Worm (Caenorhabditis elegans) whole organism, L2 larva: ENCODE data around the gene yars-2.

Experiments
- aly-2 ChIP-seq: fragments of 150-350 bp; optimal IDR thresholded peaks from 2 replicates; lab custom pipeline; 2014; ENCODE audit warnings: missing biosample characterization, missing genetic modification characterization
- ama-1 ChIP-seq: fragments of 150-350 bp; optimal IDR thresholded peaks from 2 replicates; lab custom pipeline; 2018; ENCODE audit warnings: inconsistent platforms
- elt-3 ChIP-seq: sonication (generic microtip); optimal IDR thresholded peaks from 2 replicates; lab custom pipeline; 2017; ENCODE audit warnings: missing biosample characterization, missing genetic modification characterization
- nhr-11 ChIP-seq: fragments of 150-350 bp; optimal IDR thresholded peaks from 2 replicates; lab custom pipeline; 2014; ENCODE audit warnings: missing biosample characterization, missing genetic modification characterization
- nhr-25 ChIP-seq: fragments of 150-350 bp; sonication (generic microtip); optimal IDR thresholded peaks from 3 replicates; lab custom pipeline; 2014; ENCODE audit warnings: missing biosample characterization, missing genetic modification characterization
- zag-1 ChIP-seq: fragments of 150-350 bp; optimal IDR thresholded peaks from 2 replicates; lab custom pipeline; 2014; ENCODE audit warnings: missing biosample characterization, missing genetic modification characterization
- ztf-4 ChIP-seq: fragments of 150-350 bp; optimal IDR thresholded peaks from 2 replicates; lab custom pipeline; 2014; ENCODE audit warnings: missing biosample characterization, missing genetic modification characterization

DNA sequence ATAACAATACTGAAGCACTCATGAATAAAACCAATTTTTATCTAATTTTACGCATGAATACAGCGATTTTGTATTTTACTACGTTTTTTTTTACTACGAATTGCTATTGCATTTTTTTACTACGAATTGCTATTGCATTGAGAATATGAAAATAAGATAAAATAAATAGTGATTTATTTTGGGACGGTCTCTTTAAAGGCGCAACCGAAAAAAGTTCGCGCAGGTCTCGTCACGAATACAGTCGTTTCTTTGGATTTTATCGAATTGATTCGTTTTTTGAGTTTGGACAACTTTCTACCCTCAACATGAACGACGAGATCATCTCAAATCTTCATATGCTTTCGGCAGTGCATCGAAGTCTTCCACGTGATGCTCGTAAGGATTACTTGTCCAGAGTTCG, 39.4 kb upstream of the yars-2 start, which contains the start of gene Y17G9B.4:
- TF ChIP-seq aly-2 (tag; lab: Kevin White, UChicago) (no peak), elt-3 (tag; lab: Kevin White, UChicago) (no peak), zag-1 (no peak), nhr-11 (tag; lab: Kevin White, UChicago) (no peak), ama-1 (lab: Kevin White, UChicago) (no peak), ztf-4 (tag; lab: Kevin White, UChicago) (no peak), nhr-25 (tag; lab: Kevin White, UChicago) (no peak)
